Fruit fly (Drosophila melanogaster) whole organism, embryonic: Measurements from ENCODE around the gene CG10345.

ENCODE experiments used
- BtbVII ChIP-seq: fragments of 200-800 bp; sonication (Bioruptor generic); optimal IDR thresholded peaks from 3 replicates; lab custom pipeline; 2017; ENCODE audit warnings: missing biosample characterization, mild to moderate bottlenecking, missing genetic modification characterization
- CG11085 ChIP-seq: fragments of 200-800 bp; sonication (Bioruptor generic); IDR thresholded peaks from 2 replicates; pipeline ENCODE4 v1.3.6; 2022; ENCODE audit warnings: missing biosample characterization, missing genetic modification characterization
- CG12071 ChIP-seq: fragments of 200-800 bp; sonication (Bioruptor generic); optimal IDR thresholded peaks from 3 replicates; lab custom pipeline; 2018; ENCODE audit warnings: missing biosample characterization, mild to moderate bottlenecking, missing genetic modification characterization
- CG12104 ChIP-seq: fragments of 200-800 bp; sonication (Bioruptor generic); optimal IDR thresholded peaks from 3 replicates; lab custom pipeline; 2016; ENCODE audit warnings: missing biosample characterization, missing genetic modification characterization
- CG12391 ChIP-seq: fragments of 200-800 bp; sonication (Bioruptor generic); optimal IDR thresholded peaks from 3 replicates; lab custom pipeline; 2018; ENCODE audit warnings: missing biosample characterization, mild to moderate bottlenecking, missing genetic modification characterization, moderate library complexity
- CG12659 ChIP-seq: fragments of 200-800 bp; sonication (Bioruptor generic); optimal IDR thresholded peaks from 3 replicates; lab custom pipeline; 2017; ENCODE audit warnings: mild to moderate bottlenecking, missing biosample characterization, missing genetic modification reagents, missing genetic modification characterization
- CG13424 ChIP-seq: fragments of 200-800 bp; sonication (Bioruptor generic); optimal IDR thresholded peaks from 2 replicates; lab custom pipeline; 2019; ENCODE audit warnings: missing biosample characterization, mild to moderate bottlenecking, missing genetic modification characterization, moderate library complexity
- CG15073 ChIP-seq: fragments of 200-800 bp; sonication (Bioruptor generic); optimal IDR thresholded peaks from 2 replicates; lab custom pipeline; 2016; ENCODE audit warnings: missing biosample characterization, missing genetic modification characterization
- CG1647 ChIP-seq: fragments of 200-800 bp; sonication (Bioruptor generic); optimal IDR thresholded peaks from 3 replicates; lab custom pipeline; 2016; ENCODE audit warnings: missing biosample characterization, missing genetic modification characterization
- CG17359 ChIP-seq: fragments of 200-800 bp; sonication (Bioruptor generic); optimal IDR thresholded peaks from 3 replicates; lab custom pipeline; 2018; ENCODE audit warnings: missing biosample characterization, mild to moderate bottlenecking, missing genetic modification characterization, moderate library complexity
- CG17802 ChIP-seq: fragments of 200-800 bp; sonication (Bioruptor generic); optimal IDR thresholded peaks from 2 replicates; lab custom pipeline; 2018; ENCODE audit warnings: missing biosample characterization, mild to moderate bottlenecking, missing genetic modification characterization, moderate library complexity
- CG2129 ChIP-seq: fragments of 200-800 bp; sonication (Bioruptor generic); IDR thresholded peaks from 2 replicates; pipeline ENCODE4 v1.3.6; 2022; ENCODE audit warnings: missing biosample characterization, missing genetic modification characterization; ENCODE audit not compliant: partially characterized antibody
- CG2202 ChIP-seq: fragments of 200-800 bp; sonication (Bioruptor generic); optimal IDR thresholded peaks from 2 replicates; lab custom pipeline; 2018; ENCODE audit warnings: missing biosample characterization, mild to moderate bottlenecking, missing genetic modification characterization
- CG31224 ChIP-seq: fragments of 200-800 bp; sonication (Bioruptor generic); IDR thresholded peaks from 2 replicates; pipeline ENCODE4 v1.3.6; 2022; ENCODE audit warnings: missing biosample characterization, missing genetic modification characterization
- CG3407 ChIP-seq: fragments of 200-800 bp; sonication (Bioruptor generic); optimal IDR thresholded peaks from 2 replicates; lab custom pipeline; 2018; ENCODE audit warnings: missing biosample characterization, mild to moderate bottlenecking, missing genetic modification characterization
- CG42726 ChIP-seq: fragments of 200-800 bp; sonication (Bioruptor generic); IDR thresholded peaks from 2 replicates; pipeline ENCODE4 v1.3.6; 2022; ENCODE audit warnings: missing biosample characterization, missing genetic modification characterization; ENCODE audit not compliant: partially characterized antibody
- CG4282 ChIP-seq: fragments of 200-800 bp; sonication (Bioruptor generic); optimal IDR thresholded peaks from 2 replicates; lab custom pipeline; 2016; ENCODE audit warnings: missing biosample characterization, missing genetic modification characterization
- CG5180 ChIP-seq: fragments of 200-800 bp; sonication (Bioruptor generic); optimal IDR thresholded peaks from 3 replicates; lab custom pipeline; 2017; ENCODE audit warnings: missing biosample characterization, missing genetic modification characterization, mild to moderate bottlenecking, moderate library complexity, missing genetic modification reagents
- CG5953 ChIP-seq: fragments of 200-800 bp; sonication (Bioruptor generic); IDR thresholded peaks from 2 replicates; pipeline ENCODE4 v1.3.6; 2022; ENCODE audit warnings: missing biosample characterization, missing genetic modification characterization
- CG7271 ChIP-seq: fragments of 200-800 bp; sonication (Bioruptor generic); optimal IDR thresholded peaks from 2 replicates; lab custom pipeline; 2018; ENCODE audit warnings: missing biosample characterization, mild to moderate bottlenecking, missing genetic modification characterization, moderate library complexity
- CG8765 ChIP-seq: fragments of 200-800 bp; sonication (Bioruptor generic); IDR thresholded peaks from 2 replicates; pipeline ENCODE4 v1.3.6; 2022; ENCODE audit warnings: missing biosample characterization, missing genetic modification characterization
- CG9727 ChIP-seq: fragments of 200-800 bp; sonication (Bioruptor generic); optimal IDR thresholded peaks from 3 replicates; lab custom pipeline; 2017; ENCODE audit warnings: missing biosample characterization, mild to moderate bottlenecking, missing genetic modification characterization
- D ChIP-seq, 2 experiments: fragments of 200-800 bp in 1 of 2; fragments of >200 bp in 1 of 2; sonication (Bioruptor generic) in 1 of 2; optimal IDR thresholded peaks; 2 replicates in 1 of 2; 3 replicates in 1 of 2; lab custom pipeline; 2017; ENCODE audit warnings: mild to moderate bottlenecking in 1 of 2, missing biosample characterization in 1 of 2, missing genetic modification characterization in 1 of 2, missing genetic modification reagents in 1 of 2
- D19B ChIP-seq: fragments of 200-800 bp; sonication (Bioruptor generic); optimal IDR thresholded peaks from 2 replicates; lab custom pipeline; 2017; ENCODE audit warnings: missing biosample characterization, mild to moderate bottlenecking, missing genetic modification characterization
- Fer2 ChIP-seq: fragments of 200-800 bp; sonication (Bioruptor generic); optimal IDR thresholded peaks from 2 replicates; lab custom pipeline; 2018; ENCODE audit warnings: missing biosample characterization, mild to moderate bottlenecking, missing genetic modification characterization, moderate library complexity
- Kr ChIP-seq: fragments of 200-800 bp; sonication (Bioruptor generic); optimal IDR thresholded peaks from 2 replicates; lab custom pipeline; 2017; ENCODE audit warnings: missing biosample characterization, mild to moderate bottlenecking, missing genetic modification characterization
- Lpt ChIP-seq: fragments of >200 bp; optimal IDR thresholded peaks from 2 replicates; lab custom pipeline; 2018; ENCODE audit warnings: missing biosample characterization, missing genetic modification characterization
- Meics ChIP-seq: fragments of 200-800 bp; sonication (Bioruptor generic); optimal IDR thresholded peaks from 2 replicates; lab custom pipeline; 2017; ENCODE audit warnings: missing biosample characterization, mild to moderate bottlenecking, missing genetic modification characterization
- NFAT ChIP-seq: fragments of 200-800 bp; sonication (Bioruptor generic); IDR thresholded peaks from 2 replicates; pipeline ENCODE4 v1.3.6; 2022; ENCODE audit warnings: missing biosample characterization, missing genetic modification characterization
- Poxn ChIP-seq: fragments of 200-800 bp; sonication (Bioruptor generic); IDR thresholded peaks from 2 replicates; pipeline ENCODE4 v1.3.6; 2022; ENCODE audit warnings: missing biosample characterization, missing genetic modification characterization
- Sox100B ChIP-seq: fragments of 200-800 bp; sonication (Bioruptor generic); optimal IDR thresholded peaks from 3 replicates; lab custom pipeline; 2018; ENCODE audit warnings: missing biosample characterization, mild to moderate bottlenecking, missing genetic modification characterization
- cg ChIP-seq: fragments of 200-800 bp; sonication (Bioruptor generic); optimal IDR thresholded peaks from 3 replicates; lab custom pipeline; 2019; ENCODE audit warnings: missing biosample characterization, mild to moderate bottlenecking, missing genetic modification characterization, moderate library complexity
- crp ChIP-seq, 2 experiments: fragments of 200-800 bp; sonication (Bioruptor generic); optimal IDR thresholded peaks; 2 replicates in 1 of 2; 3 replicates in 1 of 2; lab custom pipeline; 2017; ENCODE audit warnings: missing biosample characterization in 2 of 2, missing genetic modification characterization in 2 of 2, mild to moderate bottlenecking in 1 of 2, moderate library complexity in 1 of 2
- dmrt11E ChIP-seq: fragments of 200-800 bp; sonication (Bioruptor generic); optimal IDR thresholded peaks from 3 replicates; lab custom pipeline; 2018; ENCODE audit warnings: missing biosample characterization, mild to moderate bottlenecking, missing genetic modification characterization, moderate library complexity
- dmrt99B ChIP-seq: fragments of 200-800 bp; sonication (Bioruptor generic); optimal IDR thresholded peaks from 2 replicates; lab custom pipeline; 2018; ENCODE audit warnings: missing biosample characterization, mild to moderate bottlenecking, missing genetic modification characterization, moderate library complexity
- ems ChIP-seq: fragments of 200-800 bp; sonication (Bioruptor generic); optimal IDR thresholded peaks from 3 replicates; lab custom pipeline; 2016; ENCODE audit warnings: missing biosample characterization, missing genetic modification characterization
- grn ChIP-seq: fragments of 200-800 bp; sonication (Bioruptor generic); optimal IDR thresholded peaks from 3 replicates; lab custom pipeline; 2017; ENCODE audit warnings: missing biosample characterization, missing genetic modification characterization
- hb ChIP-seq: fragments of 200-800 bp; sonication (Bioruptor generic); IDR thresholded peaks from 3 replicates; pipeline ENCODE4 v1.3.6; 2022; ENCODE audit warnings: missing biosample characterization, missing genetic modification characterization; ENCODE audit not compliant: partially characterized antibody
- her ChIP-seq: fragments of 200-800 bp; sonication (Bioruptor generic); optimal IDR thresholded peaks from 2 replicates; lab custom pipeline; 2016; ENCODE audit warnings: missing biosample characterization, missing genetic modification characterization
- inv ChIP-seq: fragments of 200-800 bp; sonication (Bioruptor generic); IDR thresholded peaks from 2 replicates; pipeline ENCODE4 v1.3.6; 2022; ENCODE audit warnings: missing biosample characterization, missing genetic modification characterization; ENCODE audit not compliant: partially characterized antibody
- jigr1 ChIP-seq: fragments of 200-800 bp; sonication (Bioruptor generic); IDR thresholded peaks from 3 replicates; pipeline ENCODE4 v1.3.6; 2022; ENCODE audit warnings: missing biosample characterization, missing genetic modification characterization
- prd ChIP-seq, 3 experiments: fragments of >200 bp in 2 of 3; fragments of 200-800 bp in 1 of 3; sonication (Bioruptor generic) in 1 of 3; optimal IDR thresholded peaks in 2 of 3; IDR thresholded peaks in 1 of 3; 2 replicates in 2 of 3; 3 replicates in 1 of 3; pipeline versions ENCODE4 v1.3.6 to Lab custom; 2017 to 2022; ENCODE audit warnings: missing biosample characterization in 1 of 3, missing genetic modification characterization in 1 of 3
- pros ChIP-seq: fragments of 200-800 bp; sonication (Bioruptor generic); optimal IDR thresholded peaks from 3 replicates; lab custom pipeline; 2019; ENCODE audit warnings: missing biosample characterization, mild to moderate bottlenecking, missing genetic modification characterization, moderate library complexity
- pzg ChIP-seq: fragments of 200-800 bp; sonication (Bioruptor generic); optimal IDR thresholded peaks from 3 replicates; lab custom pipeline; 2018; ENCODE audit warnings: missing biosample characterization, mild to moderate bottlenecking, missing genetic modification characterization, moderate library complexity
- repo ChIP-seq: fragments of 200-800 bp; sonication (Bioruptor generic); optimal IDR thresholded peaks from 2 replicates; lab custom pipeline; 2016; ENCODE audit warnings: missing biosample characterization, missing genetic modification characterization
- sc ChIP-seq, 3 experiments: fragments of >200 bp in 2 of 3; fragments of 200-800 bp in 1 of 3; sonication (Bioruptor generic) in 1 of 3; optimal IDR thresholded peaks; 2 replicates in 2 of 3; 3 replicates in 1 of 3; lab custom pipeline; 2017; ENCODE audit warnings: mild to moderate bottlenecking in 1 of 3, missing biosample characterization in 1 of 3, missing genetic modification characterization in 1 of 3, missing genetic modification reagents in 1 of 3
- sr ChIP-seq: fragments of 200-800 bp; sonication (Bioruptor generic); IDR thresholded peaks from 3 replicates; pipeline ENCODE4 v1.3.6; 2022; ENCODE audit warnings: missing biosample characterization, missing genetic modification characterization
- tap ChIP-seq: fragments of 200-800 bp; optimal IDR thresholded peaks from 3 replicates; lab custom pipeline; 2019; ENCODE audit warnings: missing biosample characterization, mild to moderate bottlenecking, missing genetic modification characterization, moderate library complexity
- zen2 ChIP-seq: fragments of 200-800 bp; sonication (Bioruptor generic); IDR thresholded peaks from 3 replicates; pipeline ENCODE4 v1.3.6; 2022; ENCODE audit warnings: missing biosample characterization, missing genetic modification characterization; ENCODE audit not compliant: partially characterized antibody

Gene CG10345

DNA sequence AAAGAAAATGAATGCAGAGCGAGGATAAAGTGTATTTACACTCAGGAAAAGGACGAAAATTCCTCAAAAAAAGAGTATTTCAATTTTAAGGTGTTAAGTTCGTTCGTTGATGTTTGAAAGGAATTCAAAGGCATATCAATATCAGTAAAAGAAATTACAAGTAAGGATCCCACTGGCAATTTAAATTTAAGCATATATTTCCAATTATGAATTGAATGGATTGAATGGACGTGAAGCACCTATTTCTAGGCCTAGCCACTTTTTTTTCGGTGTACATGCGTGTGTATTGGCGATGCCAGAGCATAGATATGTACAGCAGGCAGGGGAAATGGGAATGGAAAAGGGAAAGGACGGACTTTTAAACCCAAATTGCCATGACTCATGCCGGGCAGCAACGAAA, 25.9 kb upstream of the CG10345 start (continued):
- TF ChIP-seq CG1647: no peak
- no peak for TF ChIP-seq CG11085 (GFP tag; lab: Robert Waterston, UW)
- TF ChIP-seq CG12071 (GFP tag; lab: Kevin White, UChicago): no peak
- peak; percentile 20; the same call in 1 of the 2 replicates for TF ChIP-seq CG8765 (GFP tag; lab: Robert Waterston, UW)
- no peak for TF ChIP-seq repo (GFP tag; lab: Kevin White, UChicago)
- peak; percentile 49 for TF ChIP-seq CG9727 (GFP tag; lab: Kevin White, UChicago)
- TF ChIP-seq jigr1 (GFP tag; lab: Robert Waterston, UW): no peak
- no peak for TF ChIP-seq NFAT (GFP tag; lab: Robert Waterston, UW)
- TF ChIP-seq crp (GFP tag; optimal IDR thresholded peaks at IDR 0.05; lab: Kevin White, UChicago): no peak
- TF ChIP-seq CG17359 (tag; lab: Kevin White, UChicago): no peak
- TF ChIP-seq CG5180 (GFP tag; lab: Kevin White, UChicago): no peak
- no peak for TF ChIP-seq ems (GFP tag; lab: Kevin White, UChicago)
- TF ChIP-seq CG42726 (GFP tag; lab: Robert Waterston, UW): no peak
- TF ChIP-seq Kr (GFP tag; lab: Kevin White, UChicago): no peak
- TF ChIP-seq D19B (GFP tag; lab: Kevin White, UChicago): no peak
- no peak for TF ChIP-seq CG5953 (GFP tag; lab: Robert Waterston, UW)
- TF ChIP-seq pzg: no peak
- no peak for TF ChIP-seq Poxn (GFP tag; lab: Robert Waterston, UW)
- no peak for TF ChIP-seq sr (GFP tag; lab: Robert Waterston, UW)
- peak; percentile 39 for TF ChIP-seq CG12391 (tag; lab: Kevin White, UChicago)
- no peak for TF ChIP-seq Meics (GFP tag; lab: Kevin White, UChicago)
- no peak for TF ChIP-seq CG31224 (GFP tag; lab: Robert Waterston, UW)
- no peak for TF ChIP-seq hb (GFP tag; lab: Robert Waterston, UW)
- no peak for TF ChIP-seq CG12104 (GFP tag; lab: Kevin White, UChicago)
- no peak for TF ChIP-seq dmrt99B (tag; lab: Kevin White, UChicago)
- TF ChIP-seq zen2 (GFP tag; lab: Robert Waterston, UW): no peak
- no peak for TF ChIP-seq Sox100B (GFP tag; lab: Kevin White, UChicago)
- no peak for TF ChIP-seq CG3407
- TF ChIP-seq D (optimal IDR thresholded peaks at IDR 0.05; lab: Kevin White, UChicago): no peak
- TF ChIP-seq D (GFP tag; optimal IDR thresholded peaks at IDR 0.05; lab: Kevin White, UChicago): peak; percentile 42
- no peak for TF ChIP-seq CG7271 (tag; lab: Kevin White, UChicago)
- TF ChIP-seq Fer2 (tag; lab: Kevin White, UChicago): no peak
- TF ChIP-seq CG2202: no peak
- no peak for TF ChIP-seq Lpt
- peak; percentile 33 for TF ChIP-seq grn
- TF ChIP-seq pros (GFP tag; lab: Kevin White, UChicago): no peak
- TF ChIP-seq CG15073 (GFP tag; lab: Kevin White, UChicago): no peak
- TF ChIP-seq CG12659: no peak
- TF ChIP-seq CG13424: peak; percentile 24
- no peak for TF ChIP-seq BtbVII (GFP tag; lab: Kevin White, UChicago)
- TF ChIP-seq CG17802 (tag; lab: Kevin White, UChicago): no peak
- TF ChIP-seq tap: no peak
- TF ChIP-seq cg (GFP tag; lab: Kevin White, UChicago): peak; percentile 48
- TF ChIP-seq dmrt11E (tag; lab: Kevin White, UChicago): peak; percentile 73
- TF ChIP-seq inv (GFP tag; lab: Robert Waterston, UW): no peak
- TF ChIP-seq sc (optimal IDR thresholded peaks at IDR 0.05; lab: Kevin White, UChicago): no peak
- TF ChIP-seq sc (GFP tag; optimal IDR thresholded peaks at IDR 0.05; lab: Kevin White, UChicago): no peak
- TF ChIP-seq CG2129 (GFP tag; lab: Robert Waterston, UW): no peak
- no peak for TF ChIP-seq CG4282 (GFP tag; lab: Kevin White, UChicago)
- no peak for TF ChIP-seq prd (optimal IDR thresholded peaks at IDR 0.05; lab: Kevin White, UChicago)
- peak; percentile 54; the same call in 2 of the 3 replicates for TF ChIP-seq prd (GFP tag; IDR thresholded peaks at IDR 0.05; lab: Robert Waterston, UW)
- TF ChIP-seq her: no peak
